Worm (Caenorhabditis elegans): ENCODE measurements around the gene srw-66.
A peak's percentile ranks its signal among the peaks of the same experiment; 100 is the strongest.

srw-66 gene

DNA sequence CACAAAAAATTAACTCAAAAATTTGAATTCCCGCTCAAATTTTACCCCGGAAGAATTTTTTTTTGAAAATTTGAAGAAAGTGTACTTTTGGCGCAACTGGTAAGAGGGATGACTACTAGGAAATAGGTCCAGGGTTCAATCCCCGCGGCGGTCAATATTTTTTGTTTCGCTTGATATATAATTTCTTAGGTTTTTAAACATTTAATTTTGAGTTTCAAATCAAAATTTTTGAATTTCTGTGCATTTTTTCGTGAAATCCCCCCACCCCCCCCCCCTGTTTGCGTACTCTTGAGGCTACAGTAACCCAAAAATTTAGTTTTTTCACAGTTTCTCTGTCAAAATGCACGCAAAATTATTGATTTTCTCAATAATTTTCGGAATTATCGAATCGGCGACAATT, 26.5 kb upstream of the srw-66 start, which contains the start of gene Y57G7A.1:
TSS of gene Y57G7A.1 (plus strand) at position 301 of the 400 bp plus-strand sequence.
- TF ChIP-seq pha-4 (tag; optimal IDR thresholded peaks at IDR 0.05) (no peak), rpc-1 (optimal IDR thresholded peaks at IDR 0.05) (peak; percentile 7), rpc-1 (tag; optimal IDR thresholded peaks at IDR 0.05) (peak; percentile 48), ama-1 (optimal IDR thresholded peaks at IDR 0.05) (no peak), ama-1 (GFP tag; optimal IDR thresholded peaks at IDR 0.05) (no peak), tbp1 (GFP tag; optimal IDR thresholded peaks at IDR 0.05) (peak; percentile 31), B0019.2 (GFP tag; conservative IDR thresholded peaks at IDR 0.05) (no peak)

DNA sequence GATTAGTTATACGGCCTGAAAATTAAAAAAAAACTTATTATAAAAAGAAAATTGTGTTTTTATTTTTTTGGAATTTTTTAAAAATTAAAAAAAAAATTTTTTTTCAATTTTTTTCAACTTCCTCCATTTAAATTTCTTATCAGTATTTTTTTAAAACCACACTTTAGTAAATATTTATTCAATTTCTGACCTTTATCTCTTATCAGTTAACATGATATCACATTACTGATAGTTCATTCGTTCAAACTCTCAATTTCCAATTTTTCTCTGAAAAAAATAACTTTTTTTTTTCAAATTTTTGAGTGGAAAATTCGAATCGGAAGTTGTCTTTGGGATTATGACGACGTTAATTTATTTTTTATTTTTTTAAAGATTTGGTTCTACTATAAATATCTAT, 26.0 kb upstream of the srw-66 start:
- TF ChIP-seq somi-1 (GFP tag; optimal IDR thresholded peaks at IDR 0.05), result no peak
- TF ChIP-seq zfh-2 (GFP tag; conservative IDR thresholded peaks at IDR 0.05), result no peak
- TF ChIP-seq rcor-1 (GFP tag; IDR thresholded peaks at IDR 0.05), result no peak
- TF ChIP-seq unc-62 (GFP tag; optimal IDR thresholded peaks at IDR 0.05), result no peak
- TF ChIP-seq K12H6.12 (tag; optimal IDR thresholded peaks at IDR 0.05), result no peak

DNA sequence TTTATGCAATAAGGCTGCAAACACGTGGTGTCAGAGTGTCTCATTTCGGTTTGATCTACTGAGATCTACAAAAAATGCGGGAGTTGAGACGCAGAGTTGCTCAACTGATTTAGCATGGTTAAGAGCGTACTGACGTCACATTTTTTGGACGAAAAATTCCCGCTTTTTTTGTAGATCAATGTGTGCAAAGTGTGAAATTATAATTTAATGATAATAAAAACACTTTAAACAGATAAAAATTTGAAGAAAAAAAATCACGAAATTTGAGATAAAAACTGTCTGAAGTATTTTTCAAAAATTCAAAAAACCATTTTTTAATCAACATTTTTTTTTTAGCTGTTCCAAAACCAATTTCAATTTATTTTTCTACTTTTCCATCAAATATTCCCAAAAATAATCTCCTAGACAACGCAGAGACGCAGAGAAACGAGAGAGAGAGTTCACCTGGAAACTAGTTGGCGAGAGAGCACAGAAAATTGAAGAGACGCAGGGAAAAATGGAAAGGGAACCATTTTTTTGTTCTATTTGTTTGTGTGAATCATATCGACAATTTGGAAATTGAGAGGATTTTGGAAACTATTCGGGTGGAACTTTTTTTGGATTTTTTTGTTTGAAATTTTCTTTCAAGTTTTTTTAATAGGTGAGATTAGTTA, 25.5 kb upstream of the srw-66 start:
- TF ChIP-seq aptf-2 (GFP tag; conservative IDR thresholded peaks at IDR 0.05) (no peak), zfh-2 (GFP tag; conservative IDR thresholded peaks at IDR 0.05) (no peak), hmg-1.2 (GFP tag; IDR thresholded peaks at IDR 0.05) (peak; percentile 82)

DNA sequence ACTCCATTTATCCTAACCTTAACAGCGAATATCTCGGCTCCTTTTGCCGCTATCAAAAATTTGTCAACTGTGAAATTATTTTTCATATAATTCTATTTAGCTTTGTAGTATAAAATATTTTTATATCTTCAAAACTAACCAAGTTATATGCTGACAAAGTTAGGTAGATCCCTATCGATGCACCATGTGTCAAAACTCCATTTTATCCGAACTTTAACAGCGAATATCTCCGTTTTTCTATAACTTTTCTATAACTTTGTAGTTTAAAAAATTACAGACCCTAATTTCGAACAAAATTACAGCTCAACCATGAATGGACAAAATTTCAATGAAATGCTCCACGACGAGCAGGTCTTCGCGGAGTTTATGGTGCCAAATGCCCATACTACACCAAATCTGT, 24.1 kb upstream of the srw-66 start, which contains the start of gene Y57G7A.2:
TSS of gene Y57G7A.2 (plus strand) at position 301 of the 400 bp plus-strand sequence.
- TF ChIP-seq zfh-2 (GFP tag; conservative IDR thresholded peaks at IDR 0.05) (no peak), sea-2 (GFP tag; IDR thresholded peaks at IDR 0.05) (no peak), zim-3 (tag; optimal IDR thresholded peaks at IDR 0.05) (no peak), lin-54 (GFP tag; optimal IDR thresholded peaks at IDR 0.05) (no peak), nhr-90 (tag; optimal IDR thresholded peaks at IDR 0.05) (no peak), madf-3 (GFP tag; IDR thresholded peaks at IDR 0.05) (no peak), him-1 (tag; optimal IDR thresholded peaks at IDR 0.05) (no peak), hmg-1.2 (GFP tag; IDR thresholded peaks at IDR 0.05) (no peak), F10E7.11 (tag; optimal IDR thresholded peaks at IDR 0.05) (no peak)

DNA sequence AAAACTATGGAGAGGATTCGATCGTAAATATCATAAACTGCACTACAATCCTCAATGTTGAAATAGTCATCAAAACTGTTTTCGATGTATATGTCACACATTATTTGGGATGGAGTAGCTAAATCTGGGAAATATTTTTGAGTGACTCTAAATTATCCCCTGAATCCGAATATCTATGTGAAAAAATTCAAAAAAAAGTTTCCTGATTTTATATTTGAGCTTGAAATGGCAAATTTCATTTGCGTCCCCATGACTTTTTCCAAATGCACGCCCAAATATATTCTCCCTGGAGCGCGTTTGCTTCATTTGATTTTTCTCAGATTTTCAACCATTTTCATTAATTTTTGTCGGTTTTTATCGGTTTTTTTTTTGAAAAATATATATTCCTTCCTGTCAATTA, 21.4 kb upstream of the srw-66 start, which contains the start of gene srz-64:
TSS of gene srz-64 (minus strand) at position 101 of the 400 bp plus-strand sequence.
- TF ChIP-seq nhr-179 (tag; optimal IDR thresholded peaks at IDR 0.05), result no peak

DNA sequence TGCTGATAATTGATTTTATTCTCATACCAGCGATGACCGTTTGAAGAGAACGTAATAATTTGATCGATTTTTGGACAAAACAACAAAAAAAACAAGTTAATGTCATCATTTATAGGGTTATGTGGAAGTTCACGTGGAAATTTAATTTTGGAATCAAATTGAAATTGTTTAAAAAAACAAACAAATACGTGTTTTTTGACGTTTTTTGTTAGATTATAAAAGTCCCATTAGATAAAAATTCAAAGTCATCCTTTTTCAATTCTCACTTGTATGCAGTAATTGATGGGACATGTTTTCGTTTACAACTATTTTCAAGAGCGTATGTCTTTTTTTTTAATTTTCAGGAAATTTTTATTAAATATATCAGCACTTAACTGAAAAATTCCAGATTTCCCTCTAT, 13.8 kb upstream of the srw-66 start, which contains the start of the genes Y57G7A.6 and Y57G7A.3:
TSS of gene Y57G7A.6 (minus strand) at position 101 of the 400 bp plus-strand sequence.
TSS of gene Y57G7A.3 (plus strand) at position 269 of the 400 bp plus-strand sequence.
- TF ChIP-seq nhr-80 (tag; optimal IDR thresholded peaks at IDR 0.05) (no peak), repo-1 (tag; optimal IDR thresholded peaks at IDR 0.05) (no peak), B0019.2 (GFP tag; conservative IDR thresholded peaks at IDR 0.05) (no peak), T26A5.8 (tag; optimal IDR thresholded peaks at IDR 0.05) (no peak), tlf-1 (GFP tag; optimal IDR thresholded peaks at IDR 0.05) (no peak), madf-8 (GFP tag; conservative IDR thresholded peaks at IDR 0.05) (no peak), attf-3 (GFP tag; conservative IDR thresholded peaks at IDR 0.05) (no peak), mxl-1 (tag; optimal IDR thresholded peaks at IDR 0.05) (no peak), lsl-1 (GFP tag; optimal IDR thresholded peaks at IDR 0.05) (no peak), C06A6.2 (GFP tag; conservative IDR thresholded peaks at IDR 0.05) (no peak)
